Worm (Caenorhabditis elegans) whole organism, L4/young adult: ENCODE results near the gene T22B7.3.

Source experiments
- W03F9.2 ChIP-seq: fragments of 150-350 bp; optimal IDR thresholded peaks from 2 replicates; lab custom pipeline; 2014; ENCODE audit warnings: missing biosample characterization, missing genetic modification characterization
- dao-5 ChIP-seq: sonication (generic microtip); optimal IDR thresholded peaks from 2 replicates; lab custom pipeline; 2016; ENCODE audit warnings: missing genotype, missing genetic modification characterization, moderate library complexity, missing compliant biosample characterization
- him-1 ChIP-seq: sonication (generic microtip); optimal IDR thresholded peaks from 2 replicates; lab custom pipeline; 2016; ENCODE audit warnings: missing genotype, missing genetic modification reagents, missing genetic modification characterization, missing compliant biosample characterization

T22B7.3 gene

ce11 chrX:5646951-5647423 lies at the start of gene T22B7.3:
TSS of gene T22B7.3 (plus strand) at chrX:5647373.
- TF ChIP-seq him-1 (tag; lab: Kevin White, UChicago) (no peak), W03F9.2 (tag; lab: Kevin White, UChicago) (no peak)

ce11 chrX:5599224-5599623 lies 47.9 kb upstream of the T22B7.3 start, which contains the start of gene sulp-2:
TSS of gene sulp-2 (minus strand) at chrX:5599330.
- TF ChIP-seq him-1 (tag; lab: Kevin White, UChicago) (no peak), W03F9.2 (tag; lab: Kevin White, UChicago) (no peak), dao-5 (tag; lab: Kevin White, UChicago) (no peak)

- TF ChIP-seq W03F9.2 (tag; lab: Kevin White, UChicago) (no peak), him-1 (tag; lab: Kevin White, UChicago) (no peak), dao-5 (tag; lab: Kevin White, UChicago) (no peak)
Observed at ce11 chrX:5603338-5603816, 43.8 kb upstream of the T22B7.3 start, which contains the start of gene F14D12.1. TSS of gene F14D12.1 (plus strand) at chrX:5603766.

- no peak for TF ChIP-seq him-1 (tag; lab: Kevin White, UChicago)
- TF ChIP-seq W03F9.2 (tag; lab: Kevin White, UChicago), result no peak
- no peak for TF ChIP-seq dao-5 (tag; lab: Kevin White, UChicago)
Observed at ce11 chrX:5605049-5605448, 42.1 kb upstream of the T22B7.3 start.

ce11 chrX:5611155-5611554 lies 36.0 kb upstream of the T22B7.3 start, which contains the start of gene octr-1:
TSS of gene octr-1 (minus strand) at chrX:5611255.
- TF ChIP-seq him-1 (tag; lab: Kevin White, UChicago), result no peak

ce11 chrX:5616000-5616399 lies 31.2 kb upstream of the T22B7.3 start:
- TF ChIP-seq W03F9.2 (tag; lab: Kevin White, UChicago), result no peak
- no peak for TF ChIP-seq him-1 (tag; lab: Kevin White, UChicago)
- TF ChIP-seq dao-5 (tag; lab: Kevin White, UChicago), result no peak

ce11 chrX:5621793-5622192 lies 25.4 kb upstream of the T22B7.3 start:
- TF ChIP-seq W03F9.2 (tag; lab: Kevin White, UChicago) (no peak), him-1 (tag; lab: Kevin White, UChicago) (no peak), dao-5 (tag; lab: Kevin White, UChicago) (no peak)

- TF ChIP-seq him-1 (tag; lab: Kevin White, UChicago), result no peak
- TF ChIP-seq W03F9.2 (tag; lab: Kevin White, UChicago), result no peak
- no peak for TF ChIP-seq dao-5 (tag; lab: Kevin White, UChicago)
Observed at ce11 chrX:5628432-5628977, 18.7 kb upstream of the T22B7.3 start.

- TF ChIP-seq him-1 (tag; lab: Kevin White, UChicago) (no peak), W03F9.2 (tag; lab: Kevin White, UChicago) (no peak), dao-5 (tag; lab: Kevin White, UChicago) (no peak)
Observed at ce11 chrX:5629941-5630340, 17.2 kb upstream of the T22B7.3 start, which contains the start of gene argn-1. TSS of gene argn-1 (plus strand) at chrX:5630023.

ce11 chrX:5631008-5631407 lies 16.2 kb upstream of the T22B7.3 start:
- TF ChIP-seq dao-5 (tag; lab: Kevin White, UChicago) (no peak), W03F9.2 (tag; lab: Kevin White, UChicago) (no peak), him-1 (tag; lab: Kevin White, UChicago) (no peak)

- no peak for TF ChIP-seq dao-5 (tag; lab: Kevin White, UChicago)
- TF ChIP-seq him-1 (tag; lab: Kevin White, UChicago), result no peak
- no peak for TF ChIP-seq W03F9.2 (tag; lab: Kevin White, UChicago)
Observed at ce11 chrX:5631626-5632025, 15.5 kb upstream of the T22B7.3 start, which contains the start of gene T22B7.8. TSS of gene T22B7.8 (plus strand) at chrX:5631926.

ce11 chrX:5639562-5639961 lies 7.6 kb upstream of the T22B7.3 start:
- TF ChIP-seq W03F9.2 (tag; lab: Kevin White, UChicago) (no peak), him-1 (tag; lab: Kevin White, UChicago) (no peak), dao-5 (tag; lab: Kevin White, UChicago) (no peak)

- TF ChIP-seq dao-5 (tag; lab: Kevin White, UChicago) (no peak), W03F9.2 (tag; lab: Kevin White, UChicago) (no peak), him-1 (tag; lab: Kevin White, UChicago) (no peak)
Observed at ce11 chrX:5641315-5641714, 5.9 kb upstream of the T22B7.3 start, which contains the start of gene T22B7.4. TSS of gene T22B7.4 (minus strand) at chrX:5641415.

ce11 chrX:5644112-5644511 lies 3.1 kb upstream of the T22B7.3 start:
- TF ChIP-seq W03F9.2 (tag; lab: Kevin White, UChicago) (no peak), him-1 (tag; lab: Kevin White, UChicago) (no peak), dao-5 (tag; lab: Kevin White, UChicago) (no peak)
